Worm (Caenorhabditis elegans) whole organism, L4 larva: ENCODE results near the gene srxa-16.

ENCODE experiments used
- F44E2.7 ChIP-seq: fragments of 200-800 bp; sonication (Bioruptor generic); IDR thresholded peaks from 2 replicates; pipeline ENCODE4 v2.1.2; 2022; ENCODE audit warnings: missing genetic modification characterization, missing compliant biosample characterization
- ceh-82 ChIP-seq: sonication (generic microtip); optimal IDR thresholded peaks from 2 replicates; lab custom pipeline; 2017; ENCODE audit warnings: missing biosample characterization, missing genetic modification characterization
- cey-2 ChIP-seq: sonication (generic microtip); optimal IDR thresholded peaks from 3 replicates; lab custom pipeline; 2017; ENCODE audit warnings: missing genetic modification characterization, mild to moderate bottlenecking, missing compliant biosample characterization, antibody characterized with exemption, borderline replicate concordance; ENCODE audit not compliant: insufficient read depth
- daf-8 ChIP-seq: fragments of 200-800 bp; sonication (Bioruptor generic); IDR thresholded peaks from 2 replicates; pipeline ENCODE4 v1.3.6; 2022; ENCODE audit warnings: missing genetic modification characterization, missing compliant biosample characterization
- lin-13 ChIP-seq: fragments of 150-350 bp; optimal IDR thresholded peaks from 2 replicates; lab custom pipeline; 2014; ENCODE audit warnings: missing biosample characterization, missing genetic modification reagents, missing genetic modification characterization
- lin-39 ChIP-seq: fragments of 150-350 bp; optimal IDR thresholded peaks from 2 replicates; lab custom pipeline; 2014; ENCODE audit warnings: missing biosample characterization, missing genetic modification reagents, missing genetic modification characterization
- mes-2 ChIP-seq: sonication (generic microtip); optimal IDR thresholded peaks from 2 replicates; lab custom pipeline; 2016; ENCODE audit warnings: missing genotype, mild to moderate bottlenecking, missing genetic modification characterization, missing compliant biosample characterization; ENCODE audit not compliant: poor library complexity, severe bottlenecking
- nhr-11 ChIP-seq: fragments of 150-350 bp; optimal IDR thresholded peaks from 2 replicates; lab custom pipeline; 2014; ENCODE audit warnings: missing biosample characterization, missing genetic modification characterization
- nhr-28 ChIP-seq: fragments of 150-350 bp; optimal IDR thresholded peaks from 2 replicates; lab custom pipeline; 2014; ENCODE audit warnings: missing biosample characterization, missing genetic modification characterization
- unc-130 ChIP-seq: sonication (generic microtip); optimal IDR thresholded peaks from 2 replicates; lab custom pipeline; 2016; ENCODE audit warnings: missing genetic modification reagents, missing genetic modification characterization, missing compliant biosample characterization
- unc-39 ChIP-seq: sonication (generic microtip); optimal IDR thresholded peaks from 2 replicates; lab custom pipeline; 2017; ENCODE audit warnings: missing biosample characterization, missing genetic modification characterization
- unc-62 ChIP-seq, 3 experiments: fragments of 150-350 bp in 1 of 3; sonication (generic microtip); optimal IDR thresholded peaks in 2 of 3; peaks in 1 of 3; 1 replicate in 1 of 3; 2 replicates in 2 of 3; lab custom pipeline; 2014 to 2017; ENCODE audit warnings: missing biosample characterization in 3 of 3, missing genetic modification characterization in 3 of 3, missing genetic modification reagents in 3 of 3, missing genotype in 1 of 3
- zip-2 ChIP-seq: fragments of 150-350 bp; optimal IDR thresholded peaks from 2 replicates; lab custom pipeline; 2014; ENCODE audit warnings: missing biosample characterization, missing genetic modification characterization

- TF ChIP-seq nhr-28 (tag; lab: Kevin White, UChicago) (no peak), unc-130 (GFP tag; lab: Kevin White, UChicago) (no peak), mes-2 (no peak), nhr-11 (tag; lab: Kevin White, UChicago) (no peak), lin-13 (GFP tag; lab: Kevin White, UChicago) (no peak), ceh-82 (tag; lab: Kevin White, UChicago) (no peak), zip-2 (tag; lab: Kevin White, UChicago) (no peak), unc-62 (GFP tag; optimal IDR thresholded peaks at IDR 0.05 in 1 of 2; lab: Kevin White, UChicago) (no peak), unc-62 (tag; optimal IDR thresholded peaks at IDR 0.05; lab: Kevin White, UChicago) (no peak), lin-39 (tag; lab: Kevin White, UChicago) (no peak), F44E2.7 (GFP tag; lab: Robert Waterston, UW) (no peak), unc-39 (tag; lab: Kevin White, UChicago) (no peak), daf-8 (GFP tag; lab: Robert Waterston, UW) (no peak), cey-2 (no peak)
These were observed 25.4 kb upstream of the srxa-16 start, which contains the start of gene clc-11 for ce11 chrV:16139529-16139928.
